Fruit fly (Drosophila melanogaster) whole organism, embryonic: Measurements from ENCODE around the gene CG12009.

Experiments
- Antp ChIP-seq: fragments of 200-800 bp; sonication (Bioruptor generic); optimal IDR thresholded peaks from 3 replicates; lab custom pipeline; 2016; ENCODE audit warnings: missing biosample characterization, missing genetic modification characterization
- Bgb ChIP-seq: fragments of 200-800 bp; sonication (Bioruptor generic); IDR thresholded peaks from 2 replicates; pipeline ENCODE4 v1.3.6; 2022; ENCODE audit warnings: missing biosample characterization, missing genetic modification characterization; ENCODE audit not compliant: partially characterized antibody
- Blimp-1 ChIP-seq: fragments of 200-800 bp; sonication (Bioruptor generic); optimal IDR thresholded peaks from 3 replicates; lab custom pipeline; 2018; ENCODE audit warnings: missing biosample characterization, missing genetic modification characterization, mild to moderate bottlenecking, moderate library complexity, missing genetic modification reagents
- CG11247 ChIP-seq: fragments of 200-800 bp; sonication (Bioruptor generic); IDR thresholded peaks from 2 replicates; pipeline ENCODE4 v1.3.6; 2022; ENCODE audit warnings: missing biosample characterization, missing genetic modification characterization
- CG13287 ChIP-seq: fragments of 200-800 bp; sonication (Bioruptor generic); IDR thresholded peaks from 2 replicates; pipeline ENCODE4 v1.3.6; 2022; ENCODE audit warnings: missing biosample characterization, missing genetic modification characterization; ENCODE audit not compliant: partially characterized antibody
- CG15601 ChIP-seq: fragments of 200-800 bp; sonication (Bioruptor generic); optimal IDR thresholded peaks from 3 replicates; lab custom pipeline; 2019; ENCODE audit warnings: missing biosample characterization, mild to moderate bottlenecking, missing genetic modification characterization, moderate library complexity
- CG18262 ChIP-seq: fragments of 200-800 bp; optimal IDR thresholded peaks from 3 replicates; lab custom pipeline; 2019; ENCODE audit warnings: missing biosample characterization, mild to moderate bottlenecking, missing genetic modification characterization, moderate library complexity
- CG18619 ChIP-seq: fragments of 200-800 bp; sonication (Bioruptor generic); optimal IDR thresholded peaks from 3 replicates; lab custom pipeline; 2017; ENCODE audit warnings: missing biosample characterization, mild to moderate bottlenecking, missing genetic modification characterization
- CG2678 ChIP-seq: fragments of 200-800 bp; sonication (Bioruptor generic); optimal IDR thresholded peaks from 3 replicates; lab custom pipeline; 2019; ENCODE audit warnings: missing biosample characterization, mild to moderate bottlenecking, missing genetic modification characterization, moderate library complexity
- CG4730 ChIP-seq: fragments of 200-800 bp; sonication (Bioruptor generic); IDR thresholded peaks from 2 replicates; pipeline ENCODE4 v1.3.6; 2022; ENCODE audit warnings: missing biosample characterization, missing genetic modification characterization
- CG6254 ChIP-seq: fragments of 200-800 bp; sonication (Bioruptor generic); optimal IDR thresholded peaks from 3 replicates; lab custom pipeline; 2017; ENCODE audit warnings: mild to moderate bottlenecking, missing biosample characterization, missing genetic modification reagents, missing genetic modification characterization
- CTCF ChIP-seq: fragments of 200-800 bp; sonication (Bioruptor generic); optimal IDR thresholded peaks from 2 replicates; lab custom pipeline; 2017; ENCODE audit warnings: missing biosample characterization, mild to moderate bottlenecking, missing genetic modification characterization, moderate library complexity
- CoRest ChIP-seq: fragments of 200-800 bp; sonication (Bioruptor generic); optimal IDR thresholded peaks from 3 replicates; lab custom pipeline; 2018; ENCODE audit warnings: missing biosample characterization, mild to moderate bottlenecking, missing genetic modification characterization, moderate library complexity
- Dp ChIP-seq: fragments of 200-800 bp; sonication (Bioruptor generic); optimal IDR thresholded peaks from 2 replicates; lab custom pipeline; 2018; ENCODE audit warnings: missing biosample characterization, mild to moderate bottlenecking, missing genetic modification characterization, moderate library complexity
- E2f2 ChIP-seq: fragments of 200-800 bp; sonication (Bioruptor generic); IDR thresholded peaks from 2 replicates; pipeline ENCODE4 v1.3.6; 2022; ENCODE audit warnings: missing biosample characterization, missing genetic modification characterization
- Ets65A ChIP-seq: fragments of 200-800 bp; sonication (Bioruptor generic); peaks from one replicate; lab custom pipeline; 2016; ENCODE audit warnings: missing biosample characterization, missing genetic modification characterization
- HLH4C ChIP-seq: fragments of 200-800 bp; sonication (Bioruptor generic); IDR thresholded peaks from 3 replicates; pipeline ENCODE4 v1.3.6; 2022; ENCODE audit warnings: missing biosample characterization, missing genetic modification characterization; ENCODE audit not compliant: partially characterized antibody
- HLH54F ChIP-seq: fragments of 200-800 bp; sonication (Bioruptor generic); optimal IDR thresholded peaks from 3 replicates; lab custom pipeline; 2016; ENCODE audit warnings: missing biosample characterization, missing genetic modification characterization
- Lhr ChIP-seq: fragments of 200-800 bp; sonication (Bioruptor generic); optimal IDR thresholded peaks from 3 replicates; lab custom pipeline; 2017; ENCODE audit warnings: mild to moderate bottlenecking, missing biosample characterization, missing genetic modification reagents, missing genetic modification characterization
- NfI ChIP-seq: fragments of 200-800 bp; sonication (Bioruptor generic); optimal IDR thresholded peaks from 3 replicates; lab custom pipeline; 2018; ENCODE audit warnings: missing biosample characterization, mild to moderate bottlenecking, missing genetic modification characterization, moderate library complexity
- Opbp ChIP-seq: fragments of 200-800 bp; sonication (Bioruptor generic); IDR thresholded peaks from 3 replicates; pipeline ENCODE4 v1.3.6; 2022; ENCODE audit warnings: missing biosample characterization, missing genetic modification characterization; ENCODE audit not compliant: partially characterized antibody
- Pdp1 ChIP-seq, 2 experiments: fragments of 200-800 bp; sonication (Bioruptor generic); optimal IDR thresholded peaks; 3 replicates each; lab custom pipeline; 2016; ENCODE audit warnings: missing biosample characterization in 2 of 2, missing genetic modification characterization in 2 of 2, mild to moderate bottlenecking in 1 of 2, moderate library complexity in 1 of 2
- Rfx ChIP-seq: fragments of 200-800 bp; sonication (Bioruptor generic); IDR thresholded peaks from 2 replicates; pipeline ENCODE4 v1.3.6; 2022; ENCODE audit warnings: missing biosample characterization, missing genetic modification characterization
- Sox102F ChIP-seq: fragments of 200-800 bp; sonication (Bioruptor generic); optimal IDR thresholded peaks from 2 replicates; lab custom pipeline; 2018; ENCODE audit warnings: missing biosample characterization, mild to moderate bottlenecking, missing genetic modification characterization, moderate library complexity
- cato ChIP-seq: fragments of 200-800 bp; sonication (Bioruptor generic); optimal IDR thresholded peaks from 2 replicates; lab custom pipeline; 2016; ENCODE audit warnings: missing biosample characterization, missing genetic modification characterization, borderline replicate concordance
- crol ChIP-seq: fragments of 200-800 bp; sonication (Bioruptor generic); IDR thresholded peaks from 2 replicates; pipeline ENCODE4 v1.3.6; 2022; ENCODE audit warnings: missing biosample characterization, missing genetic modification characterization
- dati ChIP-seq: fragments of 200-800 bp; sonication (Bioruptor generic); IDR thresholded peaks from 2 replicates; pipeline ENCODE4 v1.3.6; 2022; ENCODE audit warnings: missing biosample characterization, missing genetic modification characterization
- dmrt99B ChIP-seq: fragments of 200-800 bp; sonication (Bioruptor generic); optimal IDR thresholded peaks from 2 replicates; lab custom pipeline; 2018; ENCODE audit warnings: missing biosample characterization, mild to moderate bottlenecking, missing genetic modification characterization, moderate library complexity
- ftz-f1 ChIP-seq: fragments of 200-800 bp; sonication (Bioruptor generic); optimal IDR thresholded peaks from 2 replicates; lab custom pipeline; 2016; ENCODE audit warnings: missing biosample characterization, missing genetic modification characterization
- gce ChIP-seq: fragments of 200-800 bp; sonication (Bioruptor generic); IDR thresholded peaks from 3 replicates; pipeline ENCODE4 v1.3.6; 2022; ENCODE audit warnings: missing biosample characterization, missing genetic modification characterization
- gem ChIP-seq: fragments of 200-800 bp; sonication (Bioruptor generic); optimal IDR thresholded peaks from 2 replicates; lab custom pipeline; 2019; ENCODE audit warnings: missing biosample characterization, mild to moderate bottlenecking, missing genetic modification characterization, moderate library complexity
- nerfin-2 ChIP-seq: fragments of 200-800 bp; sonication (Bioruptor generic); IDR thresholded peaks from 2 replicates; pipeline ENCODE4 v1.3.6; 2022; ENCODE audit warnings: missing biosample characterization, missing genetic modification characterization; ENCODE audit not compliant: partially characterized antibody
- oc ChIP-seq: fragments of 200-800 bp; sonication (Bioruptor generic); optimal IDR thresholded peaks from 2 replicates; lab custom pipeline; 2018; ENCODE audit warnings: missing biosample characterization, mild to moderate bottlenecking, missing genetic modification characterization, moderate library complexity
- phol ChIP-seq: fragments of 200-800 bp; sonication (Bioruptor generic); optimal IDR thresholded peaks from 3 replicates; lab custom pipeline; 2018; ENCODE audit warnings: missing biosample characterization, mild to moderate bottlenecking, missing genetic modification characterization, moderate library complexity
- pita ChIP-seq: fragments of 200-800 bp; sonication (Bioruptor generic); optimal IDR thresholded peaks from 2 replicates; lab custom pipeline; 2017; ENCODE audit warnings: missing biosample characterization, mild to moderate bottlenecking, missing genetic modification characterization
- sens ChIP-seq: fragments of 200-800 bp; sonication (Bioruptor generic); peaks from one replicate; lab custom pipeline; 2016; ENCODE audit warnings: missing biosample characterization, missing genetic modification characterization
- stwl ChIP-seq: fragments of 200-800 bp; sonication (Bioruptor generic); optimal IDR thresholded peaks from 3 replicates; lab custom pipeline; 2018; ENCODE audit warnings: missing biosample characterization, mild to moderate bottlenecking, missing genetic modification characterization, moderate library complexity
- trem ChIP-seq: fragments of 200-800 bp; optimal IDR thresholded peaks from 3 replicates; lab custom pipeline; 2019; ENCODE audit warnings: missing biosample characterization, mild to moderate bottlenecking, missing genetic modification characterization, moderate library complexity
- z ChIP-seq: fragments of 200-800 bp; sonication (Bioruptor generic); IDR thresholded peaks from 3 replicates; pipeline ENCODE4 v1.3.6; 2022; ENCODE audit warnings: missing biosample characterization, missing genetic modification characterization

The CG12009 gene

DNA sequence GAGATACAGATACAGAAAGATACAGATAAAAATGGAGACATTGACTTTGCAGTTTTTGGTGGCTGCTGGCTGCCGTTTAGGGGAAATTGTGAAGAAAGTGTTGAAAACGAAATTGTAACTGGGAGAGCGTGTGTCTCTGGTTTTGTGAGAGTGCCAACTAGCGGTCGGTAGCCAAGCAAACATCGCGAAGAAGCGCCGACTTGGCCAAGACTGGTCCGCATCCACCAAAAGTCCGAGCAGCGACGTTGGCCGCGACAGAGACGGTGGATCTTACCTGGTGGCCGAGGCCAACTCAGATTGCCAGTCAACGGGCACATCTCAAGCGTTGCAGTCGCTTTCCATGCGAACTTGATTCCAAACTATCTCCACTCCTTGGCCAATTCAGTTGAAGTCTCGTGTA is 20.5 kb upstream of the CG12009 start, which contains the start of gene CG14960:
Gene CG14960 (plus strand): TSS at position 301 of the 400 bp plus-strand sequence.
- TF ChIP-seq HLH54F (GFP tag; lab: Kevin White, UChicago) (no peak), crol (no peak), dati (GFP tag; lab: Robert Waterston, UW) (no peak), CTCF (GFP tag; lab: Kevin White, UChicago) (peak; percentile 35), Blimp-1 (peak; percentile 10), HLH4C (no peak), Ets65A (peak; percentile 12)

DNA sequence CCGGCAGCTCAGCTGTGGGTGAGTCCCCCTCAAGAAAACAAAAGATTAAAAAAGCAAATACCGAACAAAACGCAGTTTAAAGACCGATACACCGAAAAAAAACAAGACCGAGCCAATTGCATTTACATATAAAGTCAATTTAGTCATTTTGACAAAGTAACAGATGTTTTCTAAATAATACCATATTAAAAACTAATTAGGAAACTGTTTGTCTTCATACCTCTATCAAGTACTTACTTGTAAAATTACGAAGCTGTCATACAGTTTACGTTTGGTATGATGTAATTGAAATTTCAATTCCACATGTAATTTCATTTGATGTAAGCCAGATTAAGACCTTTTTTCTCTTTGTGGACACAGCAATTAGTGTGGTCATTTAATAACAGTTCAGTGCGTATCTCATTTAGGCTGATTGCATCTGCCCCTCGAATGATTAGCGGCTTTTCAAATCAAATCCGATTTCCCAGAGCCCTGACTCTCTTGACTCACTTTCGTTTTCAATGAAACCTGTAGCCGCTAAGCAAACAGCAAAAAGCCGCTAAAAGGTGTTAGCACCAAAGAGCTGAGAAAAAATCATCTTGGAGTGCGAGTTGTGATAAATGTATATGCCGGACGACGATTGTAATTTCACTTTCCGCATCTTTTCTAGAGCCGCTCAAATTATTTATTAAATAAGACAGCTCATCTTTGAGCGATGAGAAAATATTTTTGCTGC is 16.6 kb upstream of the CG12009 start:
- peak; percentile 37 for TF ChIP-seq Sox102F (GFP tag; lab: Kevin White, UChicago)
- TF ChIP-seq CG2678 (tag; lab: Kevin White, UChicago) = peak; percentile 2
- TF ChIP-seq sens (GFP tag; lab: Kevin White, UChicago) = peak; percentile 70
- peak; percentile 16 for TF ChIP-seq gem
- no peak for TF ChIP-seq CG18619 (GFP tag; lab: Kevin White, UChicago)
- TF ChIP-seq dmrt99B = peak; percentile 13
- TF ChIP-seq Rfx = no peak
- no peak for TF ChIP-seq gce (GFP tag; lab: Robert Waterston, UW)
- TF ChIP-seq Blimp-1 = peak; percentile 92
- TF ChIP-seq phol (tag; lab: Kevin White, UChicago) = peak; percentile 17
- TF ChIP-seq oc (tag; lab: Kevin White, UChicago) = peak; percentile 24

DNA sequence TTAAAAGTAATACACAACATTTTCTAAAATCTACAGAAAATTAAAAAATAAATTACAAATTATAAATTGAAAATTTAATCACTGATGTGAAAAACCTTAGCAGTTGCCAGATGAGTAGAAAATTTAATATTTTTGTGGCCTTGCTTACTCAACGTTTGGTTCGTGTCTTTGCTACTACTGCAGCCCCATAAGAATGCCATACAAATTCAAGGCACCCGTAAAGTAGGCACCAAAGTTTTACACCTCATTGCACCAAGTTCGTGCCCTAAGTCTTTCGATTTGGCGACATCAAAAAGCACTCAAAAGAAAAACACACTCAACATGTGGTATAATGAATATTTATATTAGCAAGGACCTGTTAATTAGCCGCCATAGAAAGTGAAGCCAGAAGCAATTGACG is 14.3 kb upstream of the CG12009 start:
- peak; percentile 54 for TF ChIP-seq stwl (tag; lab: Kevin White, UChicago)
- no peak for TF ChIP-seq cato
- TF ChIP-seq Dp (GFP tag; lab: Kevin White, UChicago) = peak; percentile 8
- TF ChIP-seq trem (tag; lab: Kevin White, UChicago) = peak; percentile 16
- peak; percentile 95 for TF ChIP-seq CG11247
- TF ChIP-seq CG13287 (GFP tag; lab: Robert Waterston, UW) = peak; percentile 62; the same call in 1 of the 2 replicates
- TF ChIP-seq CTCF (GFP tag; lab: Kevin White, UChicago) = peak; percentile 58
- peak; percentile 27 for TF ChIP-seq CoRest (tag; lab: Kevin White, UChicago)
- peak; percentile 80 for TF ChIP-seq ftz-f1
- TF ChIP-seq CG4730 (GFP tag; lab: Robert Waterston, UW) = no peak
- TF ChIP-seq CG15601 (tag; lab: Kevin White, UChicago) = peak; percentile 3
- peak in 1 of 2 experiments; percentile 26 for TF ChIP-seq Pdp1 (GFP tag; optimal IDR thresholded peaks at IDR 0.05; lab: Kevin White, UChicago)
- TF ChIP-seq pita (GFP tag; lab: Kevin White, UChicago) = peak; percentile 61
- TF ChIP-seq Bgb = peak; percentile 23; the same call in 1 of the 2 replicates
- TF ChIP-seq Lhr = peak; percentile 56
- 0 out of 2 replicates have a peak, but pooled peaks have one; percentile 8 for TF ChIP-seq E2f2 (GFP tag; lab: Robert Waterston, UW)
- TF ChIP-seq CG18262 (tag; lab: Kevin White, UChicago) = no peak
- no peak for TF ChIP-seq Antp
- peak; percentile 83 for TF ChIP-seq z (GFP tag; lab: Robert Waterston, UW)
- TF ChIP-seq nerfin-2 (GFP tag; lab: Robert Waterston, UW) = no peak
- TF ChIP-seq CG6254 (GFP tag; lab: Kevin White, UChicago) = no peak
- TF ChIP-seq NfI (GFP tag; lab: Kevin White, UChicago) = no peak
- TF ChIP-seq Opbp (GFP tag; lab: Robert Waterston, UW) = peak; percentile 49; the same call in 1 of the 3 replicates
